Worm (Caenorhabditis elegans): ENCODE measurements around the gene nlp-21.

- TF ChIP-seq nhr-237 (tag; optimal IDR thresholded peaks at IDR 0.05) (no peak), fkh-8 (tag; optimal IDR thresholded peaks at IDR 0.05) (peak; percentile 51), hlh-4 (tag; optimal IDR thresholded peaks at IDR 0.05) (no peak), nhr-47 (tag; optimal IDR thresholded peaks at IDR 0.05) (peak; percentile 82), zag-1 (tag; optimal IDR thresholded peaks at IDR 0.05) (no peak), mep-1 (tag; optimal IDR thresholded peaks at IDR 0.05) (peak; percentile 60)
Measured at ce11 chrIII:11371236-11371635, 21.8 kb downstream of the nlp-21 start.

All from whole organism, L1 larva.